Fruit fly (Drosophila melanogaster): ENCODE results near the gene CG12883.

The CG12883 gene

DNA sequence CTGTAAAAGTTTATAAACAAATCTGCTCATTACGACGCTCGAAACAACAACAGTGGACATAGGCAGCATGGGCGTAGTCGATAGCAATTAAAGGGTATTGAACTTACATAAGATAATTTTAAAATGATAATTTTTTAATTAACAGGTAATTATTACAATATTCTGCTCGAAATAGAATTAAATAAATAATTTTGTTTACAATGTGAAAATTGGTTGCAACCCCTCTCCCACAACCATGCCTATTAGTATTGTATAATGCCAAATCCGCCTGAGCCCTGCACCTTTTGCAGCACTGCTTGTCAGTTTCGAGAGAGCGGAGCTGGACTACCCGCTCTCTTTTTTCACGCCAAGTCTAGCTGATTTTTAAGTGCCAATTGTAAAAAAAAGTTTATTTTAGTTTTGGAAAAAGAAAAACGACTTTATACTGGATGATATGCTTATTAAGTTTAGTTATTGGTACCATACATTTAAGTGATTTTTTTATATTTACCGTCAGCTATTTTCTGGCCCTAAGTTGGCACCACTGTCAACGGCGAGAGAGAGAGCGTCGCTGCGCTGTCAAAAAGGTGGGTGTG lies 43.0 kb upstream of the CG12883 start, which contains the start of the genes CG5611 and Mtl (continued):
- TF ChIP-seq CG2120 (GFP tag; optimal IDR thresholded peaks at IDR 0.05) (peak; percentile 100), oc (tag; optimal IDR thresholded peaks at IDR 0.05) (peak; percentile 100), mam (GFP tag; optimal IDR thresholded peaks at IDR 0.05) (peak; percentile 99), CG10209 (GFP tag; optimal IDR thresholded peaks at IDR 0.05) (peak; percentile 100), sens (GFP tag) (peak; percentile 100), nmo (GFP tag; optimal IDR thresholded peaks at IDR 0.05) (peak; percentile 100), Atf-2 (GFP tag; optimal IDR thresholded peaks at IDR 0.05) (peak; percentile 96), Optix (GFP tag; IDR thresholded peaks at IDR 0.05) (peak; percentile 99), CG7556 (GFP tag; optimal IDR thresholded peaks at IDR 0.05) (peak; percentile 99), caup (GFP tag; optimal IDR thresholded peaks at IDR 0.05; ENCODE audit: severe bottlenecking) (peak; percentile 99), wdn (GFP tag; IDR thresholded peaks at IDR 0.05) (peak; percentile 100), YL-1 (GFP tag; optimal IDR thresholded peaks at IDR 0.05) (peak; percentile 99), abd-A (tag; optimal IDR thresholded peaks at IDR 0.05) (peak; percentile 97), CG1529 (GFP tag; optimal IDR thresholded peaks at IDR 0.05) (peak; percentile 99), Bteb2 (GFP tag; optimal IDR thresholded peaks at IDR 0.05) (peak; percentile 99), dysf (GFP tag; IDR thresholded peaks at IDR 0.05) (peak; percentile 100), C15 (GFP tag; IDR thresholded peaks at IDR 0.05) (peak; percentile 99), CG9876 (GFP tag; optimal IDR thresholded peaks at IDR 0.05) (peak; percentile 96), CG34224 (GFP tag; IDR thresholded peaks at IDR 0.05; ENCODE audit: partially characterized antibody) (no peak), Gsc (GFP tag; IDR thresholded peaks at IDR 0.05) (peak; percentile 99), CkIIα-i1 (GFP tag; IDR thresholded peaks at IDR 0.05) (peak; percentile 99), Antp (GFP tag; optimal IDR thresholded peaks at IDR 0.05) (peak; percentile 94), CG5953 (GFP tag; IDR thresholded peaks at IDR 0.05) (peak; percentile 100), CG8089 (GFP tag; optimal IDR thresholded peaks at IDR 0.05) (peak; percentile 96), slou (GFP tag; optimal IDR thresholded peaks at IDR 0.05) (peak; percentile 100), Opbp (GFP tag; IDR thresholded peaks at IDR 0.05; ENCODE audit: partially characterized antibody) (0 out of 3 replicates have a peak, but pooled peaks have one; percentile 31), Dad (GFP tag; optimal IDR thresholded peaks at IDR 0.05) (peak; percentile 97), CoRest (tag; optimal IDR thresholded peaks at IDR 0.05) (peak; percentile 100), CG2712 (tag; optimal IDR thresholded peaks at IDR 0.05) (peak; percentile 100), D (optimal IDR thresholded peaks at IDR 0.05) (no peak), D (GFP tag; optimal IDR thresholded peaks at IDR 0.05) (peak; percentile 99), amos (GFP tag; IDR thresholded peaks at IDR 0.05; ENCODE audit: partially characterized antibody) (peak; percentile 37; the same call in 1 of the 2 replicates), Ada2b (GFP tag; IDR thresholded peaks at IDR 0.05) (peak; percentile 100), CG11456 (GFP tag; IDR thresholded peaks at IDR 0.05) (peak; percentile 100), Rx (GFP tag; IDR thresholded peaks at IDR 0.05) (peak; percentile 100), MBD-R2 (GFP tag; IDR thresholded peaks at IDR 0.05) (peak; percentile 100), shn (GFP tag; optimal IDR thresholded peaks at IDR 0.05) (peak; percentile 93), Abd-B (GFP tag; optimal IDR thresholded peaks at IDR 0.05) (peak; percentile 100), CG9817 (tag; optimal IDR thresholded peaks at IDR 0.05) (peak; percentile 100), CG10274 (GFP tag; optimal IDR thresholded peaks at IDR 0.05) (peak; percentile 95), sd (tag; optimal IDR thresholded peaks at IDR 0.05) (peak; percentile 97), CG13296 (GFP tag; optimal IDR thresholded peaks at IDR 0.05) (peak; percentile 99), Hr51 (GFP tag; optimal IDR thresholded peaks at IDR 0.05) (peak; percentile 98 to 100), CG3163 (GFP tag; optimal IDR thresholded peaks at IDR 0.05) (peak; percentile 81), CG10959 (GFP tag; IDR thresholded peaks at IDR 0.05) (peak; percentile 100), CG4854 (GFP tag; optimal IDR thresholded peaks at IDR 0.05) (peak; percentile 99), corto (GFP tag; optimal IDR thresholded peaks at IDR 0.05) (peak; percentile 97), zfh1 (GFP tag; IDR thresholded peaks at IDR 0.05) (peak; percentile 100), HLH54F (GFP tag; optimal IDR thresholded peaks at IDR 0.05) (peak; percentile 99), CG10565 (GFP tag; optimal IDR thresholded peaks at IDR 0.05) (peak; percentile 97)

All from whole organism, embryonic.